Worm (Caenorhabditis elegans): ENCODE results near the gene col-166.

DNA sequence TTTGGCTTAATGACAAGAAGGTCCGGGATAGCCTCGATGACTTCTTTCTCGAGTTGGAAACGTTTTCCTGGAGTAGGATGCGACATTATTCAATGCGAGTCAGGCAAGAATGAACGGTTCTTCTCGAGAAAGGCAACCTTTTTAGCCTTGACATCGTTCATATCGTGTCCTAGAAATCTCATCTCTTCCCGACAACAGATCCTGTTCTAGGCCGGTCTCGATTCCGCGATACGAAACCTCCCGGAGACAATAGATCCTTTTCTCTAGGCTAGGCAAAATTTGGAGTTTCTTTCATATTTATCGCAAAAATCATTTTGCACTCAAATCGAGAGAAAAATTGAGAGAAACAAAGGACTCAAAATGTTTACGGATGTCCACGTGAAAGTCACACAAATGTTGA lies 40.8 kb upstream of the col-166 start, which contains the start of gene rml-3:
- TF ChIP-seq lin-39 (tag; optimal IDR thresholded peaks at IDR 0.05): no peak
- TF ChIP-seq unc-62 (GFP tag; optimal IDR thresholded peaks at IDR 0.05): no peak
- TF ChIP-seq skn-1 (tag; optimal IDR thresholded peaks at IDR 0.05): no peak
- TF ChIP-seq ztf-4 (tag; optimal IDR thresholded peaks at IDR 0.05): no peak
- no peak for TF ChIP-seq ama-1 (optimal IDR thresholded peaks at IDR 0.05)
- TF ChIP-seq lsy-2 (tag; optimal IDR thresholded peaks at IDR 0.05): no peak
- TF ChIP-seq egl-27 (tag; optimal IDR thresholded peaks at IDR 0.05): no peak
- no peak for TF ChIP-seq zag-1 (tag; optimal IDR thresholded peaks at IDR 0.05)
- no peak for TF ChIP-seq unc-39 (tag; optimal IDR thresholded peaks at IDR 0.05)
- no peak for TF ChIP-seq nhr-23 (tag; optimal IDR thresholded peaks at IDR 0.05)
- TF ChIP-seq ceh-16 (tag; optimal IDR thresholded peaks at IDR 0.05): no peak
- no peak for TF ChIP-seq nhr-12 (tag; optimal IDR thresholded peaks at IDR 0.05)
- no peak for TF ChIP-seq nhr-11 (tag; optimal IDR thresholded peaks at IDR 0.05)

All from whole organism, L2 larva.